Worm (Caenorhabditis elegans) whole organism, L1 larva: Measurements from ENCODE around the gene F26C11.4.

Experiments
- C04F5.9 ChIP-seq: sonication (generic microtip); optimal IDR thresholded peaks from 2 replicates; lab custom pipeline; 2016; ENCODE audit warnings: missing genetic modification characterization, missing compliant biosample characterization
- C16A3.4 ChIP-seq: fragments of 150-350 bp; optimal IDR thresholded peaks from 2 replicates; lab custom pipeline; 2014; ENCODE audit warnings: missing biosample characterization, missing genetic modification characterization
- alr-1 ChIP-seq: fragments of 200-800 bp; sonication (Bioruptor generic); optimal IDR thresholded peaks from 2 replicates; lab custom pipeline; 2018; ENCODE audit warnings: borderline replicate concordance, mild to moderate bottlenecking, missing genetic modification characterization, missing compliant biosample characterization
- aly-2 ChIP-seq: fragments of 150-350 bp; optimal IDR thresholded peaks from 2 replicates; lab custom pipeline; 2014; ENCODE audit warnings: missing biosample characterization, missing genetic modification characterization
- blmp-1 ChIP-seq: fragments of 150-350 bp; optimal IDR thresholded peaks from 2 replicates; lab custom pipeline; 2014; ENCODE audit warnings: missing biosample characterization, missing genetic modification characterization
- ceh-8 ChIP-seq: fragments of 200-800 bp; sonication (Bioruptor generic); optimal IDR thresholded peaks from 2 replicates; lab custom pipeline; 2018; ENCODE audit warnings: mild to moderate bottlenecking, missing genetic modification characterization, moderate library complexity, missing compliant biosample characterization
- ceh-82 ChIP-seq, 3 experiments: fragments of 150-350 bp in 1 of 3; sonication (generic microtip) in 2 of 3; optimal IDR thresholded peaks; 2 replicates each; lab custom pipeline; 2014 to 2017; ENCODE audit warnings: missing biosample characterization in 3 of 3, missing genetic modification characterization in 3 of 3
- ceh-88 ChIP-seq: fragments of 200-800 bp; sonication (Bioruptor generic); IDR thresholded peaks from 2 replicates; pipeline ENCODE4 v1.3.6; 2022; ENCODE audit warnings: missing genetic modification characterization, missing compliant biosample characterization
- ces-1 ChIP-seq: fragments of 150-350 bp; optimal IDR thresholded peaks from 2 replicates; lab custom pipeline; 2014; ENCODE audit warnings: missing biosample characterization, missing genetic modification reagents, missing genetic modification characterization
- dsc-1 ChIP-seq: sonication (generic microtip); optimal IDR thresholded peaks from 2 replicates; lab custom pipeline; 2016; ENCODE audit warnings: mild to moderate bottlenecking, missing genetic modification characterization, missing compliant biosample characterization
- efl-1 ChIP-seq, 4 experiments: fragments of 150-350 bp; optimal IDR thresholded peaks in 3 of 4; peaks in 1 of 4; 1 replicate in 1 of 4; 2 replicates in 3 of 4; lab custom pipeline; 2014; ENCODE audit warnings: missing biosample characterization in 2 of 4, missing genetic modification characterization in 2 of 4, missing genetic modification reagents in 2 of 4
- egl-27 ChIP-seq, 2 experiments: fragments of 150-350 bp in 1 of 2; sonication (generic microtip); optimal IDR thresholded peaks; 3 replicates each; lab custom pipeline; 2017 to 2018; ENCODE audit warnings: missing biosample characterization in 2 of 2, missing genetic modification characterization in 2 of 2, missing genetic modification reagents in 2 of 2
- elt-3 ChIP-seq, 6 experiments: fragments of 150-350 bp in 1 of 6; sonication (generic microtip); optimal IDR thresholded peaks; 2 replicates each; lab custom pipeline; 2017 to 2018; ENCODE audit warnings: missing biosample characterization in 6 of 6, missing genetic modification characterization in 6 of 6, inconsistent platforms in 1 of 6
- fkh-8 ChIP-seq: sonication (generic microtip); optimal IDR thresholded peaks from 2 replicates; lab custom pipeline; 2016; ENCODE audit warnings: mild to moderate bottlenecking, missing genetic modification characterization, missing compliant biosample characterization
- fos-1 ChIP-seq: fragments of 150-350 bp; optimal IDR thresholded peaks from 2 replicates; lab custom pipeline; 2014; ENCODE audit warnings: missing biosample characterization, missing genetic modification characterization
- irx-1 ChIP-seq: sonication (generic microtip); optimal IDR thresholded peaks from 2 replicates; lab custom pipeline; 2016; ENCODE audit warnings: missing genetic modification characterization, missing compliant biosample characterization
- isw-1 ChIP-seq: fragments of 200-800 bp; sonication (Bioruptor generic); IDR thresholded peaks from 2 replicates; pipeline ENCODE4 v1.3.6; 2022; ENCODE audit warnings: missing genetic modification characterization, missing compliant biosample characterization
- jun-1 ChIP-seq: fragments of 150-350 bp; optimal IDR thresholded peaks from 2 replicates; lab custom pipeline; 2014; ENCODE audit warnings: missing biosample characterization, missing genetic modification reagents, missing genetic modification characterization
- lin-13 ChIP-seq: fragments of 150-350 bp; optimal IDR thresholded peaks from 2 replicates; lab custom pipeline; 2014; ENCODE audit warnings: missing biosample characterization, missing genetic modification reagents, missing genetic modification characterization
- lin-14 ChIP-seq: fragments of 200-800 bp; sonication (Bioruptor generic); optimal IDR thresholded peaks from 2 replicates; lab custom pipeline; 2018; ENCODE audit warnings: mild to moderate bottlenecking, missing genetic modification characterization, moderate library complexity, missing compliant biosample characterization
- lin-15B ChIP-seq: fragments of 150-350 bp; sonication (generic microtip); optimal IDR thresholded peaks from 3 replicates; lab custom pipeline; 2014; ENCODE audit warnings: missing biosample characterization, missing genetic modification characterization
- lir-3 ChIP-seq: sonication (generic microtip); optimal IDR thresholded peaks from 2 replicates; lab custom pipeline; 2016; ENCODE audit warnings: mild to moderate bottlenecking, missing genetic modification characterization, moderate library complexity, missing compliant biosample characterization; ENCODE audit not compliant: poor library complexity
- lsy-2 ChIP-seq, 2 experiments: fragments of 150-350 bp; optimal IDR thresholded peaks; 2 replicates each; lab custom pipeline; 2014; ENCODE audit warnings: missing biosample characterization in 2 of 2, missing genetic modification characterization in 2 of 2
- nhr-11 ChIP-seq: fragments of 150-350 bp; optimal IDR thresholded peaks from 2 replicates; lab custom pipeline; 2014; ENCODE audit warnings: missing biosample characterization, missing genetic modification characterization
- nhr-12 ChIP-seq: sonication (generic microtip); optimal IDR thresholded peaks from 2 replicates; lab custom pipeline; 2017; ENCODE audit warnings: missing biosample characterization, missing genetic modification characterization
- nhr-19 ChIP-seq: fragments of 200-800 bp; sonication (Bioruptor generic); conservative IDR thresholded peaks from 2 replicates; pipeline ENCODE4 v1.3.6; 2022; ENCODE audit warnings: missing genetic modification characterization, missing compliant biosample characterization
- nhr-20 ChIP-seq: sonication (generic microtip); optimal IDR thresholded peaks from 2 replicates; lab custom pipeline; 2016; ENCODE audit warnings: mild to moderate bottlenecking, missing genetic modification characterization, missing compliant biosample characterization
- nhr-76 ChIP-seq: sonication (generic microtip); optimal IDR thresholded peaks from 2 replicates; lab custom pipeline; 2017; ENCODE audit warnings: missing biosample characterization, missing genetic modification characterization
- nhr-85 ChIP-seq: sonication (generic microtip); peaks from one replicate; lab custom pipeline; 2016; ENCODE audit warnings: missing genetic modification characterization, inconsistent platforms, missing compliant biosample characterization
- pag-3 ChIP-seq: sonication (generic microtip); optimal IDR thresholded peaks from 2 replicates; lab custom pipeline; 2017; ENCODE audit warnings: missing genetic modification characterization, mild to moderate bottlenecking, missing compliant biosample characterization, antibody characterized with exemption, borderline replicate concordance; ENCODE audit not compliant: insufficient read depth
- pax-3 ChIP-seq: fragments of 200-800 bp; sonication (Bioruptor generic); optimal IDR thresholded peaks from 2 replicates; lab custom pipeline; 2018; ENCODE audit warnings: mild to moderate bottlenecking, missing genetic modification characterization, moderate library complexity, missing compliant biosample characterization
- snu-23 ChIP-seq: sonication (generic microtip); optimal IDR thresholded peaks from 2 replicates; lab custom pipeline; 2016; ENCODE audit warnings: missing genetic modification characterization, missing compliant biosample characterization
- unc-62 ChIP-seq: fragments of 150-350 bp; optimal IDR thresholded peaks from 2 replicates; lab custom pipeline; 2014; ENCODE audit warnings: missing biosample characterization, missing genetic modification reagents, missing genetic modification characterization
- unc-98 ChIP-seq: fragments of 200-800 bp; sonication (Bioruptor generic); IDR thresholded peaks from 2 replicates; pipeline ENCODE4 v1.3.6; 2022; ENCODE audit warnings: missing genetic modification characterization, missing compliant biosample characterization
- xbp-1 ChIP-seq: sonication (generic microtip); optimal IDR thresholded peaks from 2 replicates; lab custom pipeline; 2016; ENCODE audit warnings: missing genetic modification characterization, missing compliant biosample characterization
- zag-1 ChIP-seq: fragments of 150-350 bp; optimal IDR thresholded peaks from 2 replicates; lab custom pipeline; 2014; ENCODE audit warnings: missing biosample characterization, missing genetic modification characterization
- ztf-11 ChIP-seq, 2 experiments: sonication (generic microtip); optimal IDR thresholded peaks; 2 replicates each; lab custom pipeline; 2016 to 2017; ENCODE audit warnings: missing genetic modification characterization in 2 of 2, missing biosample characterization in 1 of 2, missing compliant biosample characterization in 1 of 2

F26C11.4 gene

DNA sequence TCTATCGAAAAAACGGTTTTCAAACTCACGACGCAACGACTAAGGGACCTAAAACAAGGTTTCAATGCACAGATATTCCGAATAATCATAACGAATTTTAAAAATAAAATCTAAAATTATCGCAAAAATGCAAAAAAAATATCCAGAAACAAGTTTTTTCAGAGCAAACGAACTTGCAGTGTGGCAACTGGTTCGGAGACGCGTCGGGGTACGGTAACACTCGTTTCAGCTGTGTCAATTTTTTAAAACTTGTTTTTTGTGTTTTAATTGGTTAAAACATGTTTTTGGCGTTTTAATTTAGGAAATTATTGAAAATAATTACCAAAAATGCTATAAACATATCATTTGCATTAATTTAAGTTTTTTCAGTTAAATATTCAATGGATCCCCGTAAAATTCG, 23.7 kb downstream of the F26C11.4 start, which contains the start of gene C08H9.16 (continued):
- TF ChIP-seq nhr-20 (tag; lab: Kevin White, UChicago): peak; percentile 7
- no peak for TF ChIP-seq unc-98 (GFP tag; lab: Robert Waterston, UW)
- TF ChIP-seq jun-1 (tag; lab: Kevin White, UChicago): no peak
- no peak for TF ChIP-seq nhr-76 (tag; lab: Kevin White, UChicago)
- TF ChIP-seq lin-15B (tag; lab: Kevin White, UChicago): peak; percentile 46
- no peak for TF ChIP-seq alr-1
- TF ChIP-seq lir-3 (tag; lab: Kevin White, UChicago): no peak
- no peak for TF ChIP-seq fos-1 (tag; lab: Kevin White, UChicago)
- no peak for TF ChIP-seq dsc-1 (tag; lab: Kevin White, UChicago)
- TF ChIP-seq nhr-19 (GFP tag; lab: Robert Waterston, UW): peak; percentile 24; the same call in 1 of the 2 replicates
- TF ChIP-seq ceh-8 (GFP tag; lab: Kevin White, UChicago): no peak
- TF ChIP-seq C16A3.4 (tag; lab: Kevin White, UChicago): peak; percentile 65
- TF ChIP-seq unc-62: no peak
- peak; percentile 9; the same call in 1 of the 2 replicates for TF ChIP-seq isw-1
- peak in 1 of 6 experiments; percentile 68 for TF ChIP-seq elt-3 (tag; optimal IDR thresholded peaks at IDR 0.05; lab: Kevin White, UChicago)
- no peak for TF ChIP-seq egl-27 (tag; optimal IDR thresholded peaks at IDR 0.05; lab: Kevin White, UChicago)
- TF ChIP-seq nhr-11: no peak
- no peak for TF ChIP-seq zag-1 (tag; lab: Kevin White, UChicago)

DNA sequence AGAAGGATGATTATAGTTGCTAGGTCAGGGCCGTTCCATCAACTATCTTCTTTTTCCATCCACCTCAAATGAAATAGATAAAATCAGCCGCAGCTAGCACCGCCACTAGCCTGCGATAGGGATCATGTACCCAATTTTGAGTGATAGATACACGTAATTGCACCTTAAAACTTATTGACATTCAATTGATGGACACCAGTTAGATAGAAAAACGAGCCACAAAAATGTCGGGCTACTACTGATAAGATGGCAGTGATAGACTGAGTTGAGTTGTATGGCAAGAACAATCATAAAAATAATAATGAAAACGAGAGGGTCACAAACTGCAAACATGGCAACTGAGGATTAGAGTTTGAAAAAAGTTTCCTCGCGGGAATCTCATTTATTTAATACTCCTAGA, 24.3 kb downstream of the F26C11.4 start:
- TF ChIP-seq ztf-11 (tag; optimal IDR thresholded peaks at IDR 0.05; lab: Kevin White, UChicago): no peak
- TF ChIP-seq lin-13 (GFP tag; lab: Kevin White, UChicago): no peak
- peak; percentile 1 for TF ChIP-seq nhr-85
- TF ChIP-seq lsy-2 (tag; optimal IDR thresholded peaks at IDR 0.05; lab: Kevin White, UChicago): no peak
- no peak for TF ChIP-seq efl-1 (optimal IDR thresholded peaks at IDR 0.05; lab: Kevin White, UChicago)
- peak in 1 of 2 experiments; percentile 90 for TF ChIP-seq efl-1 (GFP tag; optimal IDR thresholded peaks at IDR 0.05 in 1 of 2; lab: Kevin White, UChicago)
- TF ChIP-seq ceh-88: no peak
- no peak for TF ChIP-seq lin-15B (tag; lab: Kevin White, UChicago)

DNA sequence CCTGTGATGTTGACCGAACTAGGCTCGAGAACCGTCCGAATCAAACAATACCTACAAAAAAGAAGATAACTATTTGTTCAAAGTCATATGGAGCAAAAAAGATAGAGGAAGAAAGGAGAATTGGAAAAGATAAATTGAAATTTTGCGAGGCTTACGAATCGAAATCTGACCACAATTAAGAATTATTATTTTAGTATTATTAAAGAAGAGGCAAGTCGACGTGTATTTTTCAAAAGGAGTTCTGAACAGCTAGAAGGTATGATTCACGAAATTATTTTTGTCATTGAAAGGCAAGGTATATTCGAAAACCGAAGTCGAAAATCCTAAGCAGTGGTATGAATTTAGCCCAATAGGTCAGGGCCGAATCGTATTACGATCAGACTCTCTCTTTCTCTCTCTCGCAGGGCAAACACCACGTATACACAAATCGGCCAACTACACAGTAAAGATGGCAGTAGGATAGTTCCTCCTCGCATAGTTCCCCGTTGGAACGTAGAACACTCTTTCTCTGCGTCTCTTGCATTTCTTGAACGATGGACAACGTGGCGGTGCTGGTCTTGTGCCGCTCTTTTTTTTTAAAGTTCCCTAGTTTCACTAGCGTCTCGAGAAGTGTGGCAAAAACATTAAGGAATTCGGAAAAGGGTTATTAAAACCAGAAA, 24.9 kb downstream of the F26C11.4 start, which contains the start of gene vgln-1:
Gene vgln-1 (minus strand): TSS at position 51 of the 659 bp plus-strand sequence.
- TF ChIP-seq pax-3 (tag; lab: Kevin White, UChicago) (no peak), ceh-82 (tag; optimal IDR thresholded peaks at IDR 0.05; lab: Kevin White, UChicago) (no peak), elt-3 (tag; optimal IDR thresholded peaks at IDR 0.05; lab: Kevin White, UChicago) (no peak), efl-1 (optimal IDR thresholded peaks at IDR 0.05; lab: Kevin White, UChicago) (peak; percentile 5 to 23), efl-1 (GFP tag; optimal IDR thresholded peaks at IDR 0.05 in 1 of 2; lab: Kevin White, UChicago) (peak in 1 of 2 experiments; percentile 77), lsy-2 (tag; optimal IDR thresholded peaks at IDR 0.05; lab: Kevin White, UChicago) (peak in 1 of 2 experiments; percentile 39), blmp-1 (tag; lab: Kevin White, UChicago) (peak; percentile 74), lin-14 (GFP tag; lab: Kevin White, UChicago) (peak; percentile 59)

DNA sequence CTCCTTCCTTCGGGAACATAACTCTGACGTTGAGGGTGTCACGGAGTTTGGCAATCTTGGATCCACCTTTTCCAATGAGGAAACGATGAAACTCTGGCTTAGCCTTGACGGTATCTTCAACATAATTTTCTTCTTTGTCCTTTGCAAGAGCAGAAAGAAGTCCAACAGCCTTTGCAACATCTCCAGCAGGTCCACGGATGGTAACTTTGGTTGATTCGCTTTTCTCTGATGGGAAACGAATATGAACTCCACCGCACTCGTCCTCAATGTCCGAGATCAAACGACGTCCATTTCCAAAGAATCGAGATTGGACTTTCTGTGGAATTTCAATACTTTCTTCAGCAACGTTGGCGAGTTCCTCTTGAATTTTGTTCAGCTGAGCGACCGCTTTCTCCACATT, 27.5 kb downstream of the F26C11.4 start:
- TF ChIP-seq pag-3 (tag; lab: Kevin White, UChicago) (no peak), ces-1 (no peak), irx-1 (no peak), C04F5.9 (tag; lab: Kevin White, UChicago) (no peak), nhr-12 (tag; lab: Kevin White, UChicago) (no peak), xbp-1 (tag; lab: Kevin White, UChicago) (no peak), snu-23 (GFP tag; lab: Kevin White, UChicago) (no peak), nhr-85 (no peak), aly-2 (tag; lab: Kevin White, UChicago) (no peak), fkh-8 (tag; lab: Kevin White, UChicago) (no peak)
